Worm (Caenorhabditis elegans) whole organism, L4 larva: ENCODE measurements around the gene pax-1.

ENCODE experiments used
- F26F4.8 ChIP-seq: fragments of 200-800 bp; sonication (Bioruptor generic); conservative IDR thresholded peaks from 2 replicates; pipeline ENCODE4 v1.3.6; 2022; ENCODE audit warnings: missing genetic modification characterization, missing compliant biosample characterization
- F37D6.2 ChIP-seq: sonication (generic microtip); optimal IDR thresholded peaks from 2 replicates; lab custom pipeline; 2016; ENCODE audit warnings: mild to moderate bottlenecking, missing genetic modification characterization, missing compliant biosample characterization
- R02D3.7 ChIP-seq: fragments of 150-350 bp; sonication (generic microtip); optimal IDR thresholded peaks from 3 replicates; lab custom pipeline; 2014; ENCODE audit warnings: missing biosample characterization, missing genetic modification characterization
- T20F7.1 ChIP-seq: fragments of 200-800 bp; sonication (Bioruptor generic); optimal IDR thresholded peaks from 2 replicates; lab custom pipeline; 2018; ENCODE audit warnings: mild to moderate bottlenecking, missing genetic modification characterization, missing compliant biosample characterization
- T26A8.4 ChIP-seq: fragments of 200-800 bp; sonication (Bioruptor generic); IDR thresholded peaks from 2 replicates; pipeline ENCODE4 v1.3.6; 2022; ENCODE audit warnings: missing genetic modification characterization, missing compliant biosample characterization
- Y105C5A.15 ChIP-seq: fragments of 200-800 bp; sonication (Bioruptor generic); IDR thresholded peaks from 2 replicates; pipeline ENCODE4 v1.3.6; 2022; ENCODE audit warnings: missing genetic modification characterization, missing compliant biosample characterization
- Y5F2A.4 ChIP-seq: fragments of 200-800 bp; sonication (Bioruptor generic); optimal IDR thresholded peaks from 2 replicates; lab custom pipeline; 2018; ENCODE audit warnings: mild to moderate bottlenecking, missing genetic modification characterization, missing compliant biosample characterization
- ZK546.5 ChIP-seq, 2 experiments: sonication (generic microtip); optimal IDR thresholded peaks; 2 replicates each; lab custom pipeline; 2017; ENCODE audit warnings: missing biosample characterization in 2 of 2, missing genetic modification characterization in 2 of 2
- aly-2 ChIP-seq: sonication (generic microtip); optimal IDR thresholded peaks from 2 replicates; lab custom pipeline; 2018; ENCODE audit warnings: missing biosample characterization, missing genetic modification characterization
- ceh-20 ChIP-seq: fragments of 200-800 bp; sonication (Bioruptor generic); IDR thresholded peaks from 2 replicates; pipeline ENCODE4 v1.3.6; 2022; ENCODE audit warnings: missing genetic modification reagents, missing genetic modification characterization, missing compliant biosample characterization
- ceh-28 ChIP-seq: fragments of 150-350 bp; optimal IDR thresholded peaks from 2 replicates; lab custom pipeline; 2014; ENCODE audit warnings: missing biosample characterization, missing genetic modification reagents, missing genetic modification characterization
- ceh-32 ChIP-seq: sonication (generic microtip); optimal IDR thresholded peaks from 2 replicates; lab custom pipeline; 2016; ENCODE audit warnings: mild to moderate bottlenecking, missing genetic modification characterization, missing compliant biosample characterization; ENCODE audit not compliant: poor library complexity
- ceh-44 ChIP-seq: fragments of 200-800 bp; sonication (Bioruptor generic); IDR thresholded peaks from 2 replicates; pipeline ENCODE4 v1.3.6; 2022; ENCODE audit warnings: missing genetic modification reagents, missing genetic modification characterization, missing compliant biosample characterization
- ceh-62 ChIP-seq: sonication (generic microtip); optimal IDR thresholded peaks from 2 replicates; lab custom pipeline; 2017; ENCODE audit warnings: missing biosample characterization, missing genetic modification characterization
- ces-1 ChIP-seq: fragments of 150-350 bp; sonication (generic microtip); optimal IDR thresholded peaks from 4 replicates; lab custom pipeline; 2014; ENCODE audit warnings: missing biosample characterization, missing genetic modification reagents, missing genetic modification characterization
- daf-8 ChIP-seq: fragments of 200-800 bp; sonication (Bioruptor generic); IDR thresholded peaks from 2 replicates; pipeline ENCODE4 v1.3.6; 2022; ENCODE audit warnings: missing genetic modification characterization, missing compliant biosample characterization
- dmd-6 ChIP-seq: fragments of 200-800 bp; sonication (Bioruptor generic); IDR thresholded peaks from 2 replicates; pipeline ENCODE4 v1.3.6; 2022; ENCODE audit warnings: missing genetic modification reagents, missing genetic modification characterization, missing compliant biosample characterization
- dmd-8 ChIP-seq: fragments of 200-800 bp; sonication (Bioruptor generic); IDR thresholded peaks from 2 replicates; pipeline ENCODE4 v1.3.6; 2022; ENCODE audit warnings: missing genetic modification characterization, missing compliant biosample characterization
- duxl-1 ChIP-seq: sonication (generic microtip); optimal IDR thresholded peaks from 2 replicates; lab custom pipeline; 2016; ENCODE audit warnings: mild to moderate bottlenecking, missing genetic modification characterization, moderate library complexity, missing compliant biosample characterization; ENCODE audit not compliant: poor library complexity
- egl-43 ChIP-seq: fragments of 200-800 bp; sonication (Bioruptor generic); IDR thresholded peaks from 2 replicates; pipeline ENCODE4 v1.3.6; 2022; ENCODE audit warnings: missing genetic modification reagents, missing genetic modification characterization, missing compliant biosample characterization
- fkh-10 ChIP-seq: fragments of 150-350 bp; optimal IDR thresholded peaks from 2 replicates; lab custom pipeline; 2014; ENCODE audit warnings: missing biosample characterization, missing genetic modification reagents, missing genetic modification characterization
- gei-8 ChIP-seq: fragments of 200-800 bp; sonication (Bioruptor generic); optimal IDR thresholded peaks from 2 replicates; lab custom pipeline; 2018; ENCODE audit warnings: mild to moderate bottlenecking, missing genetic modification characterization, missing compliant biosample characterization
- hif-1 ChIP-seq, 2 experiments: sonication (generic microtip); optimal IDR thresholded peaks; 2 replicates each; lab custom pipeline; 2016 to 2017; ENCODE audit warnings: missing compliant biosample characterization in 2 of 2, missing genetic modification characterization in 2 of 2, missing genetic modification reagents in 2 of 2, missing genotype in 2 of 2, mild to moderate bottlenecking in 1 of 2
- hlh-11 ChIP-seq: fragments of 200-800 bp; sonication (Bioruptor generic); optimal IDR thresholded peaks from 2 replicates; lab custom pipeline; 2018; ENCODE audit warnings: mild to moderate bottlenecking, missing genetic modification characterization, missing compliant biosample characterization
- jun-1 ChIP-seq: fragments of 150-350 bp; optimal IDR thresholded peaks from 2 replicates; lab custom pipeline; 2014; ENCODE audit warnings: missing biosample characterization, missing genetic modification reagents, missing genetic modification characterization
- lin-15B ChIP-seq: fragments of 150-350 bp; sonication (generic microtip); optimal IDR thresholded peaks from 3 replicates; lab custom pipeline; 2014; ENCODE audit warnings: missing biosample characterization, missing genetic modification characterization
- lin-29 ChIP-seq: fragments of 200-800 bp; sonication (Bioruptor generic); IDR thresholded peaks from 2 replicates; pipeline ENCODE4 v1.3.6; 2022; ENCODE audit warnings: missing genetic modification reagents, missing genetic modification characterization, missing compliant biosample characterization
- lin-38 ChIP-seq: fragments of 200-800 bp; sonication (Bioruptor generic); IDR thresholded peaks from 2 replicates; pipeline ENCODE4 v1.3.6; 2022; ENCODE audit warnings: missing genetic modification reagents, missing genetic modification characterization, missing compliant biosample characterization
- lsy-2 ChIP-seq, 2 experiments: fragments of 150-350 bp in 1 of 2; sonication (generic microtip) in 1 of 2; optimal IDR thresholded peaks; 2 replicates each; lab custom pipeline; 2014 to 2017; ENCODE audit warnings: missing biosample characterization in 2 of 2, missing genetic modification characterization in 2 of 2
- mdl-1 ChIP-seq, 2 experiments: fragments of 150-350 bp in 1 of 2; sonication (generic microtip) in 1 of 2; optimal IDR thresholded peaks; 2 replicates each; lab custom pipeline; 2014 to 2017; ENCODE audit warnings: missing biosample characterization in 2 of 2, missing genetic modification characterization in 2 of 2
- mdt-29 ChIP-seq: fragments of 200-800 bp; sonication (Bioruptor generic); IDR thresholded peaks from 2 replicates; pipeline ENCODE4 v1.3.6; 2022; ENCODE audit warnings: missing genetic modification reagents, missing genetic modification characterization, missing compliant biosample characterization
- mep-1 ChIP-seq: fragments of 150-350 bp; sonication (generic microtip); optimal IDR thresholded peaks from 3 replicates; lab custom pipeline; 2014; ENCODE audit warnings: missing biosample characterization, missing genetic modification characterization
- mes-2 ChIP-seq: sonication (generic microtip); optimal IDR thresholded peaks from 2 replicates; lab custom pipeline; 2016; ENCODE audit warnings: missing genotype, mild to moderate bottlenecking, missing genetic modification characterization, missing compliant biosample characterization; ENCODE audit not compliant: poor library complexity, severe bottlenecking
- nhr-10 ChIP-seq: fragments of 150-350 bp; optimal IDR thresholded peaks from 2 replicates; lab custom pipeline; 2014; ENCODE audit warnings: missing biosample characterization, missing genetic modification characterization
- nhr-11 ChIP-seq: fragments of 150-350 bp; optimal IDR thresholded peaks from 2 replicates; lab custom pipeline; 2014; ENCODE audit warnings: missing biosample characterization, missing genetic modification characterization
- nhr-111 ChIP-seq: fragments of 200-800 bp; sonication (Bioruptor generic); optimal IDR thresholded peaks from 2 replicates; lab custom pipeline; 2018; ENCODE audit warnings: mild to moderate bottlenecking, missing genetic modification characterization, missing compliant biosample characterization
- nhr-237 ChIP-seq: sonication (generic microtip); optimal IDR thresholded peaks from 2 replicates; lab custom pipeline; 2017; ENCODE audit warnings: missing biosample characterization, missing genetic modification characterization
- nhr-28 ChIP-seq: fragments of 150-350 bp; optimal IDR thresholded peaks from 2 replicates; lab custom pipeline; 2014; ENCODE audit warnings: missing biosample characterization, missing genetic modification characterization
- nhr-6 ChIP-seq: fragments of 150-350 bp; optimal IDR thresholded peaks from 2 replicates; lab custom pipeline; 2014; ENCODE audit warnings: missing biosample characterization, missing genetic modification characterization
- pha-4 ChIP-seq, 2 experiments: fragments of 150-350 bp in 1 of 2; fragments of 200-800 bp in 1 of 2; sonication (Bioruptor generic) in 1 of 2; IDR thresholded peaks in 1 of 2; optimal IDR thresholded peaks in 1 of 2; 2 replicates each; pipeline versions ENCODE4 v1.3.6 to Lab custom; 2014 to 2022; ENCODE audit warnings: missing genetic modification characterization in 2 of 2, missing genetic modification reagents in 2 of 2, missing biosample characterization in 1 of 2, missing compliant biosample characterization in 1 of 2
- php-3 ChIP-seq: fragments of 200-800 bp; sonication (Bioruptor generic); IDR thresholded peaks from 2 replicates; pipeline ENCODE4 v1.3.6; 2022; ENCODE audit warnings: missing genetic modification reagents, missing genetic modification characterization, missing compliant biosample characterization
- pqm-1 ChIP-seq: sonication (generic microtip); optimal IDR thresholded peaks from 2 replicates; lab custom pipeline; 2017; ENCODE audit warnings: missing biosample characterization, missing genetic modification characterization
- rbr-2 ChIP-seq: sonication (generic microtip); optimal IDR thresholded peaks from 2 replicates; lab custom pipeline; 2016; ENCODE audit warnings: missing genotype, missing genetic modification characterization, missing compliant biosample characterization
- set-16 ChIP-seq: fragments of 200-800 bp; sonication (Bioruptor generic); IDR thresholded peaks from 2 replicates; pipeline ENCODE4 v1.3.6; 2022; ENCODE audit warnings: missing genetic modification reagents, missing genetic modification characterization, missing compliant biosample characterization
- snpc-1.2 ChIP-seq: fragments of 200-800 bp; sonication (Bioruptor generic); IDR thresholded peaks from 2 replicates; pipeline ENCODE4 v1.3.6; 2022; ENCODE audit warnings: missing genetic modification reagents, missing genetic modification characterization, missing compliant biosample characterization
- spr-1 ChIP-seq: sonication (generic microtip); optimal IDR thresholded peaks from 2 replicates; lab custom pipeline; 2016; ENCODE audit warnings: mild to moderate bottlenecking, missing genetic modification characterization, missing compliant biosample characterization
- unc-39 ChIP-seq: sonication (generic microtip); optimal IDR thresholded peaks from 2 replicates; lab custom pipeline; 2017; ENCODE audit warnings: missing biosample characterization, missing genetic modification characterization
- vab-7 ChIP-seq: fragments of 200-800 bp; sonication (Bioruptor generic); IDR thresholded peaks from 2 replicates; pipeline ENCODE4 v1.3.6; 2022; ENCODE audit warnings: missing genetic modification reagents, missing genetic modification characterization, missing compliant biosample characterization
- zag-1 ChIP-seq: fragments of 150-350 bp; optimal IDR thresholded peaks from 2 replicates; lab custom pipeline; 2014; ENCODE audit warnings: missing biosample characterization, missing genetic modification characterization

The pax-1 gene

ce11 chrV:8230056-8230455, 5.3 kb downstream of the pax-1 start (continued):
- TF ChIP-seq vab-7 (GFP tag; lab: Robert Waterston, UW), result peak; percentile 60; the same call in 1 of the 2 replicates

ce11 chrV:8235331-8235730, 10.6 kb downstream of the pax-1 start:
- TF ChIP-seq lin-38 (GFP tag; lab: Robert Waterston, UW) (no peak), mdl-1 (tag; optimal IDR thresholded peaks at IDR 0.05; lab: Kevin White, UChicago) (no peak), rbr-2 (peak; percentile 26), mes-2 (no peak), egl-43 (GFP tag; lab: Robert Waterston, UW) (no peak), nhr-237 (no peak), fkh-10 (GFP tag; lab: Kevin White, UChicago) (no peak), lsy-2 (tag; optimal IDR thresholded peaks at IDR 0.05; lab: Kevin White, UChicago) (no peak), jun-1 (tag; lab: Kevin White, UChicago) (no peak), hif-1 (tag; optimal IDR thresholded peaks at IDR 0.05; lab: Kevin White, UChicago) (no peak), snpc-1.2 (GFP tag; lab: Robert Waterston, UW) (peak; percentile 65), lin-29 (GFP tag; lab: Robert Waterston, UW) (no peak), nhr-6 (tag; lab: Kevin White, UChicago) (no peak), F37D6.2 (tag; lab: Kevin White, UChicago) (no peak), F26F4.8 (GFP tag; lab: Robert Waterston, UW) (0 out of 2 replicates have a peak, but pooled peaks have one; percentile 45), Y105C5A.15 (GFP tag; lab: Robert Waterston, UW) (no peak), unc-39 (tag; lab: Kevin White, UChicago) (no peak), pha-4 (GFP tag; IDR thresholded peaks at IDR 0.05; lab: Robert Waterston, UW) (no peak), pha-4 (tag; optimal IDR thresholded peaks at IDR 0.05; lab: Kevin White, UChicago) (no peak), R02D3.7 (no peak), hlh-11 (tag; lab: Kevin White, UChicago) (peak; percentile 54), ceh-20 (no peak), pqm-1 (tag; lab: Kevin White, UChicago) (no peak), ceh-28 (no peak), nhr-28 (tag; lab: Kevin White, UChicago) (peak; percentile 13), ceh-62 (no peak), nhr-111 (GFP tag; lab: Kevin White, UChicago) (peak; percentile 49), T26A8.4 (GFP tag; lab: Robert Waterston, UW) (no peak), gei-8 (GFP tag; lab: Kevin White, UChicago) (peak; percentile 18), mdt-29 (no peak), nhr-10 (no peak), set-16 (GFP tag; lab: Robert Waterston, UW) (no peak), ceh-44 (no peak), vab-7 (GFP tag; lab: Robert Waterston, UW) (peak; percentile 41; the same call in 1 of the 2 replicates), aly-2 (no peak), php-3 (GFP tag; lab: Robert Waterston, UW) (no peak), Y5F2A.4 (GFP tag; lab: Kevin White, UChicago) (no peak), zag-1 (tag; lab: Kevin White, UChicago) (no peak), nhr-11 (tag; lab: Kevin White, UChicago) (no peak), lin-15B (tag; lab: Kevin White, UChicago) (no peak), ceh-32 (tag; lab: Kevin White, UChicago) (no peak), duxl-1 (tag; lab: Kevin White, UChicago) (no peak), mep-1 (tag; lab: Kevin White, UChicago) (no peak), spr-1 (tag; lab: Kevin White, UChicago) (no peak), daf-8 (GFP tag; lab: Robert Waterston, UW) (no peak), T20F7.1 (GFP tag; lab: Kevin White, UChicago) (no peak), ces-1 (GFP tag; lab: Kevin White, UChicago) (no peak), dmd-8 (GFP tag; lab: Robert Waterston, UW) (0 out of 2 replicates have a peak, but pooled peaks have one; percentile 32), dmd-6 (GFP tag; lab: Robert Waterston, UW) (peak; percentile 49; the same call in 1 of the 2 replicates), ZK546.5 (tag; optimal IDR thresholded peaks at IDR 0.05; lab: Kevin White, UChicago) (no peak)
